Worm (Caenorhabditis elegans) whole organism, L1 larva: Measurements from ENCODE around the gene Y113G7A.22.

ENCODE experiments used
- C34B4.2 ChIP-seq: sonication (generic microtip); optimal IDR thresholded peaks from 2 replicates; lab custom pipeline; 2017; ENCODE audit warnings: mild to moderate bottlenecking, missing genetic modification characterization, missing compliant biosample characterization
- ama-1 ChIP-seq: fragments of 150-350 bp; optimal IDR thresholded peaks from 2 replicates; lab custom pipeline; 2014
- blmp-1 ChIP-seq: fragments of 150-350 bp; optimal IDR thresholded peaks from 2 replicates; lab custom pipeline; 2014; ENCODE audit warnings: missing biosample characterization, missing genetic modification characterization
- fos-1 ChIP-seq: fragments of 150-350 bp; optimal IDR thresholded peaks from 2 replicates; lab custom pipeline; 2014; ENCODE audit warnings: missing biosample characterization, missing genetic modification characterization
- hpl-2 ChIP-seq: fragments of 150-350 bp; optimal IDR thresholded peaks from 2 replicates; lab custom pipeline; 2014; ENCODE audit warnings: missing biosample characterization, missing genetic modification reagents, missing genetic modification characterization
- lin-39 ChIP-seq: fragments of 150-350 bp; optimal IDR thresholded peaks from 2 replicates; lab custom pipeline; 2014; ENCODE audit warnings: missing biosample characterization, missing genetic modification reagents, missing genetic modification characterization
- nhr-11 ChIP-seq: fragments of 150-350 bp; optimal IDR thresholded peaks from 2 replicates; lab custom pipeline; 2014; ENCODE audit warnings: missing biosample characterization, missing genetic modification characterization
- zag-1 ChIP-seq: fragments of 150-350 bp; optimal IDR thresholded peaks from 2 replicates; lab custom pipeline; 2014; ENCODE audit warnings: missing biosample characterization, missing genetic modification characterization

DNA sequence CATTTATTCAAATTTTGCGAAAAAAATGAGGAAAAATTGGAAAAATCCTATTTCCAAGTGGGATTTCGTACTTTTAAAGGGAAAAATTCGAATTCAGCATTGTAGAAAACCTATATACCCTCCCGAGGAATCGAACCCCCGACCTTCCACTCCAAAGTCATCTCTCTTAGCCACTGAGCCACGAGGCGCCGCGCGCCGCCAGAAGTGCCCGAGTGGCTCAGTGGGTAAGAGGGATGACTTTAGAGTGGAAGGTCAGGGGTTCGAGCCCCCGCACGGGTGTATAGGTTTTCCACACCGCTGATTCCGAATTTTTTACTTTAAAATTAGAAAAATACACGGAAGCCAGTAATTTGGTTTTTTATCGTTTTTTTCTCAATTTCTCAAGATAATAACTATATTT, 350 bp downstream of the Y113G7A.22 start:
- TF ChIP-seq hpl-2 (GFP tag; lab: Kevin White, UChicago), result no peak
- no peak for TF ChIP-seq fos-1 (tag; lab: Kevin White, UChicago)
- no peak for TF ChIP-seq lin-39 (tag; lab: Kevin White, UChicago)
- no peak for TF ChIP-seq ama-1 (lab: Kevin White, UChicago)
- no peak for TF ChIP-seq blmp-1
- no peak for TF ChIP-seq zag-1
- TF ChIP-seq C34B4.2 (tag; lab: Kevin White, UChicago), result no peak
- no peak for TF ChIP-seq nhr-11 (tag; lab: Kevin White, UChicago)
